ENCODE assay signal across 1 worm cellular context in genomic region chrX:3705319-3705718, ce11.
TF ChIP-seq lines count a peak whose summit lies in the region.

No protein-coding gene starts in this region.

TF ChIP-seq in whole organism, L1 larva, 84 proteins besides CTCF, POLR2A, EP300 and RAD21 (continued from another document):
- TF ChIP-seq nhr-20 (tag; optimal IDR thresholded peaks at IDR 0.05; lab: Kevin White, UChicago) = no peak
- no peak for TF ChIP-seq fkh-10 (GFP tag; optimal IDR thresholded peaks at IDR 0.05; lab: Kevin White, UChicago)
- no peak for TF ChIP-seq C16A3.4 (tag; optimal IDR thresholded peaks at IDR 0.05; lab: Kevin White, UChicago)
- TF ChIP-seq skn-1 (tag; optimal IDR thresholded peaks at IDR 0.05; lab: Kevin White, UChicago) = no peak
- TF ChIP-seq fkh-8 (tag; optimal IDR thresholded peaks at IDR 0.05; lab: Kevin White, UChicago) = peak; percentile 43
- no peak for TF ChIP-seq ceh-88 (GFP tag; IDR thresholded peaks at IDR 0.05; lab: Robert Waterston, UW)
- TF ChIP-seq pag-3 (tag; optimal IDR thresholded peaks at IDR 0.05; lab: Kevin White, UChicago; ENCODE audit: borderline replicate concordance, insufficient read depth) = no peak
